Worm (Caenorhabditis elegans) whole organism, L3 larva: Measurements from ENCODE around the gene F11C1.7.

Experiments
- snpc-4 ChIP-seq: fragments of 150-350 bp; optimal IDR thresholded peaks from 2 replicates; lab custom pipeline; 2014; ENCODE audit warnings: missing biosample characterization, missing genetic modification characterization
- ztf-11 ChIP-seq: fragments of 150-350 bp; optimal IDR thresholded peaks from 2 replicates; lab custom pipeline; 2014; ENCODE audit warnings: missing biosample characterization, missing genetic modification characterization
- ztf-4 ChIP-seq: fragments of 150-350 bp; optimal IDR thresholded peaks from 2 replicates; lab custom pipeline; 2014; ENCODE audit warnings: missing biosample characterization, missing genetic modification characterization

DNA sequence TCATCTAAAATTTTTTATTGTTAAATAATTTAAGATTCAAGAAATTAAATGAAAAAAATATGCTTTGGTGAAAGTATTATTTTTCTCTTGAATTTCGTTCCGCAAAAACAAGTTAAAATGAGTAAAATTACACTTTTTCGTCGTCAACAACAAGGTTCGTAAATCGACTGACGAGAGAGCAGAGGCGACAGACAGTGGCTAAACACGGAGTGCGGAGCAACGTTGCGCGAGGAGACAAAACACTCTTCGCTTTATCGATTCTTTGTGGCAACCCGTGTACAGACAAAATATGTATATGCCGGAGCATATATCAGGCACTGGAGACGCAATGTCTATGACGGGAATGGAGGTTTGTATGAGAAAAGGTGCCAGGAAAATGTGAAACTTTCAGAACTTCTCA is at the start of gene F11C1.7:
- no peak for TF ChIP-seq snpc-4 (tag; lab: Kevin White, UChicago)
- TF ChIP-seq ztf-11 (tag; lab: Kevin White, UChicago) = no peak
- no peak for TF ChIP-seq ztf-4
